Fruit fly (Drosophila melanogaster): ENCODE data around the gene CG15461.
"Not testable (repeated sequence)": the region's sequence is repeated elsewhere in the genome, so short reads cannot be mapped to it uniquely, and the experiment has no call there.

Gene CG15461

dm6 chrX:20510540-20510939 is 24.6 kb downstream of the CG15461 start, which contains the start of gene RhoGAP19D:
RhoGAP19D (minus strand) TSS chrX:20510694.
- peak in 1 of 2 experiments; percentile 44 for TF ChIP-seq CTCF (optimal IDR thresholded peaks at IDR 0.05)
- TF ChIP-seq CG8478 (optimal IDR thresholded peaks at IDR 0.05): no peak

dm6 chrX:20511382-20511853 is 25.4 kb downstream of the CG15461 start, which contains the start of gene CG1812:
CG1812 (plus strand) TSS chrX:20511544.
- TF ChIP-seq CG8478 (optimal IDR thresholded peaks at IDR 0.05): no peak
- TF ChIP-seq CTCF (optimal IDR thresholded peaks at IDR 0.05): no peak

- TF ChIP-seq CG8478 (optimal IDR thresholded peaks at IDR 0.05) (no peak), CTCF (optimal IDR thresholded peaks at IDR 0.05) (no peak)
Measured at dm6 chrX:20518210-20518609, 32.2 kb downstream of the CG15461 start.

dm6 chrX:20519049-20519448 is 33.1 kb downstream of the CG15461 start:
- TF ChIP-seq CG8478 (optimal IDR thresholded peaks at IDR 0.05) (no peak), CTCF (optimal IDR thresholded peaks at IDR 0.05) (no peak)

dm6 chrX:20519696-20520373 is 33.9 kb downstream of the CG15461 start:
- TF ChIP-seq CG8478 (optimal IDR thresholded peaks at IDR 0.05) (no peak), CTCF (optimal IDR thresholded peaks at IDR 0.05) (no peak)

- peak; percentile 95 to 96 for TF ChIP-seq CTCF (optimal IDR thresholded peaks at IDR 0.05)
- TF ChIP-seq CG8478 (optimal IDR thresholded peaks at IDR 0.05): no peak
Measured at dm6 chrX:20524754-20525236, 38.8 kb downstream of the CG15461 start, which contains the start of gene Tak1. Tak1 (minus strand) TSS chrX:20524928.

dm6 chrX:20527331-20527730 is 41.4 kb downstream of the CG15461 start, which contains the start of gene CG42579:
CG42579 (plus strand) TSS chrX:20527631.
- TF ChIP-seq CTCF, CG8478 (optimal IDR thresholded peaks at IDR 0.05): not testable (repeated sequence)

dm6 chrX:20536112-20536511 is 50.1 kb downstream of the CG15461 start:
- no peak for TF ChIP-seq CG8478 (optimal IDR thresholded peaks at IDR 0.05)
- no peak for TF ChIP-seq CTCF (optimal IDR thresholded peaks at IDR 0.05)

Measured in S2 (cell line).